Worm (Caenorhabditis elegans) whole organism, young adult: Measurements from ENCODE around the gene ZK354.3.

Source experiments
- aptf-2 ChIP-seq: fragments of 200-800 bp; sonication (Bioruptor generic); conservative IDR thresholded peaks from 2 replicates; pipeline ENCODE4 v1.3.6; 2022; ENCODE audit warnings: missing genetic modification reagents, missing genetic modification characterization, missing compliant biosample characterization
- lir-1 ChIP-seq: fragments of 200-800 bp; sonication (Bioruptor generic); conservative IDR thresholded peaks from 2 replicates; pipeline ENCODE4 v1.3.6; 2022; ENCODE audit warnings: missing genetic modification reagents, missing genetic modification characterization, missing compliant biosample characterization
- nfya-1 ChIP-seq: sonication (generic microtip); optimal IDR thresholded peaks from 2 replicates; lab custom pipeline; 2017; ENCODE audit warnings: antibody characterized with exemption, missing compliant biosample characterization, missing genetic modification characterization, borderline replicate concordance; ENCODE audit not compliant: insufficient read depth
- snpc-4 ChIP-seq, 5 experiments: fragments of 150-350 bp in 1 of 5; sonication (generic microtip) in 4 of 5; optimal IDR thresholded peaks; 2 replicates each; lab custom pipeline; 2014 to 2018; ENCODE audit warnings: missing genetic modification characterization in 5 of 5, missing biosample characterization in 3 of 5, antibody characterized with exemption in 2 of 5, mild to moderate bottlenecking in 2 of 5, missing compliant biosample characterization in 2 of 5, missing genotype in 2 of 5, moderate library complexity in 2 of 5, missing genetic modification reagents in 1 of 5
- somi-1 ChIP-seq: fragments of 200-800 bp; sonication (Bioruptor generic); optimal IDR thresholded peaks from 2 replicates; lab custom pipeline; 2018; ENCODE audit warnings: mild to moderate bottlenecking, missing genetic modification characterization, missing compliant biosample characterization
- ztf-3 ChIP-seq: fragments of 200-800 bp; sonication (Bioruptor generic); optimal IDR thresholded peaks from 2 replicates; lab custom pipeline; 2018; ENCODE audit warnings: mild to moderate bottlenecking, missing genetic modification characterization, missing compliant biosample characterization

- TF ChIP-seq snpc-4 (GFP tag; optimal IDR thresholded peaks at IDR 0.05; lab: Kevin White, UChicago) = no peak
- TF ChIP-seq snpc-4 (tag; optimal IDR thresholded peaks at IDR 0.05; lab: Kevin White, UChicago) = no peak
- TF ChIP-seq nfya-1 (tag; lab: Kevin White, UChicago) = no peak
- no peak for TF ChIP-seq somi-1
- no peak for TF ChIP-seq lir-1 (GFP tag; lab: Robert Waterston, UW)
- no peak for TF ChIP-seq ztf-3 (GFP tag; lab: Kevin White, UChicago)
- no peak for TF ChIP-seq aptf-2
Observed at ce11 chrIV:5291207-5291606, 18.6 kb upstream of the ZK354.3 start.
